Worm (Caenorhabditis elegans): ENCODE measurements around the gene pqn-8.

DNA sequence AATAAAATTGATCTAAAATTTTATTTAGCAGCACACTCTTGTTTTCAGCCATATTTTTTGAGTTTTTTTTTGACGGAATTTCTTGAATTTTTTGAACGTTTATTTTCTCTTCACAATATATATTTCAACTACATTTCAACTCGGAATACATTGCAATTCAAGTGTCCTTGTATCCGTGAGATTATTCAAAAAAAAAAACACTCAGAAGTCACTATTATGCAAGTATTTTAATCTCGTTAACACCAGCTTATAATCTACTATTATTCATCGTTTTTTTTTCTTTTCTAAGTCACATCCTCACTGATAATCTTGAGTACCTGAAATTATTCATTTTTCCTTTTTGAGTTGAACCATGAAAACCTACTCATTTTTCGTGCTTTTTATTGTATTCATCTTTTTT lies 25.7 kb upstream of the pqn-8 start, which contains the start of gene ins-21:
- TF ChIP-seq xnd-1 (tag; optimal IDR thresholded peaks at IDR 0.05): no peak
- no peak for TF ChIP-seq Y56A3A.18 (GFP tag; IDR thresholded peaks at IDR 0.05)
- no peak for TF ChIP-seq B0035.1 (tag; optimal IDR thresholded peaks at IDR 0.05)
- no peak for TF ChIP-seq nfya-1 (tag; optimal IDR thresholded peaks at IDR 0.05; ENCODE audit: borderline replicate concordance, insufficient read depth)
- no peak for TF ChIP-seq hrde-1 (tag; optimal IDR thresholded peaks at IDR 0.05; ENCODE audit: borderline replicate concordance)
- no peak for TF ChIP-seq nfya-2 (GFP tag; IDR thresholded peaks at IDR 0.05)
- TF ChIP-seq sdz-38 (tag; optimal IDR thresholded peaks at IDR 0.05): no peak
- TF ChIP-seq akir-1 (GFP tag; optimal IDR thresholded peaks at IDR 0.05): no peak
- TF ChIP-seq somi-1 (GFP tag; optimal IDR thresholded peaks at IDR 0.05): no peak
- no peak for TF ChIP-seq pha-4 (tag; optimal IDR thresholded peaks at IDR 0.05)

All from whole organism, young adult.